Fruit fly (Drosophila melanogaster) S2 (cell line): ENCODE results near the gene Reg-2.

Experiments
- CG8478 ChIP-seq: fragments of >200 bp; optimal IDR thresholded peaks from 2 replicates; lab custom pipeline; 2018
- CTCF ChIP-seq, 2 experiments: fragments of >200 bp; optimal IDR thresholded peaks; 2 replicates each; lab custom pipeline; 2018

- TF ChIP-seq CTCF (optimal IDR thresholded peaks at IDR 0.05; lab: Kevin White, UChicago) (no peak), CG8478 (no peak)
Observed at dm6 chr3L:587827-588226, 18.5 kb downstream of the Reg-2 start.
